Worm (Caenorhabditis elegans): ENCODE data around the gene C49C8.3.

Gene C49C8.3

DNA sequence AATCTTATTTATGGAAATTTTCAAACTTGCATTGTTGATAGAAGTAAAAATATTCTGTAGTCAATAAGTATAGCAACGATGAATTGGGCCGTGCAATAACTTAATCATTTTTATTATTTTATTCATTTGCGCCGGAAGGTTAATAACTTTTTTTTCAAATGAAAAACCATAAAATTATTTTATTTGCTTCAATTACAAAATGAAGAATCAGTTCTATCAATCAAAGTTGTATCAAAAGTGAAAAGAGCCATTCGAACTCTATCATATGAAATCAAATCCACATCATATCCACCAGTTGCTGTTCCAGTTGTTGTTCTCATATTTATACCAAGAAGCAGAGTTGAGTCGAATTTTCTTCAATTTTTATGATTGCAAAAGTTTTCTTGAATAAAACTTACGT is 4.0 kb downstream of the C49C8.3 start, which contains the start of gene cyp-33E1:
Gene cyp-33E1 (minus strand): TSS at position 101 of the 400 bp plus-strand sequence.
- no peak for TF ChIP-seq blmp-1 (tag; optimal IDR thresholded peaks at IDR 0.05)
- TF ChIP-seq zip-8 (tag; optimal IDR thresholded peaks at IDR 0.05), result no peak
- TF ChIP-seq mep-1 (tag; optimal IDR thresholded peaks at IDR 0.05), result no peak
- TF ChIP-seq lin-32 (GFP tag; optimal IDR thresholded peaks at IDR 0.05), result no peak
- TF ChIP-seq ces-1 (GFP tag; optimal IDR thresholded peaks at IDR 0.05), result no peak
- no peak for TF ChIP-seq unc-120 (tag; optimal IDR thresholded peaks at IDR 0.05; ENCODE audit: poor library complexity, severe bottlenecking)
- TF ChIP-seq ceh-43 (GFP tag; optimal IDR thresholded peaks at IDR 0.05), result no peak
- no peak for TF ChIP-seq ham-2 (GFP tag; optimal IDR thresholded peaks at IDR 0.05)
- no peak for TF ChIP-seq hlh-1 (tag; optimal IDR thresholded peaks at IDR 0.05)
- TF ChIP-seq unc-39 (tag; optimal IDR thresholded peaks at IDR 0.05), result no peak
- no peak for TF ChIP-seq lin-13 (tag; optimal IDR thresholded peaks at IDR 0.05)
- TF ChIP-seq sptf-1 (tag; optimal IDR thresholded peaks at IDR 0.05), result no peak
- TF ChIP-seq ceh-39 (tag; optimal IDR thresholded peaks at IDR 0.05), result no peak
- no peak for TF ChIP-seq M03D4.4 (tag; optimal IDR thresholded peaks at IDR 0.05)
- no peak for TF ChIP-seq nhr-28 (tag; optimal IDR thresholded peaks at IDR 0.05)
- no peak for TF ChIP-seq drap-1 (GFP tag; optimal IDR thresholded peaks at IDR 0.05)
- TF ChIP-seq mls-2 (tag; optimal IDR thresholded peaks at IDR 0.05), result no peak

DNA sequence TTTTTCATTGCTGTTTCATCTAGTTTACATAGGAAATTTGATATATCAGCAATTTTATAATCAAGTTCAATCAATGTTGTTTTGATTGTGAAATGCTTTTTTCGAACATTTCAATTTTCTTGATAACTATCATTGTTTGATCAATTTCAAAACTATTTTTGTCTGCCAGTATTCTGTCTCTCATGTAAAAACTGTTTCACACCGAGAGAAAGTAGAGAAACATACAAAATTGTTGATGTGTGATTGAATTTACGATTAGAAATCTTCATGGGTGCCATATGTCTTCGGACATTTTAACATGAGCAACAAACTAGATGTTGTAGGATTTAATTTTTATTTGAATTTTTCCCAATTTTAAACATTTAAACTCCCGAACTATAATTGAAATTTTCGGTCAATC is 6.2 kb downstream of the C49C8.3 start, which contains the start of gene C49C8.2:
Gene C49C8.2 (plus strand): TSS at position 393 of the 400 bp plus-strand sequence.
- TF ChIP-seq nhr-76 (tag; optimal IDR thresholded peaks at IDR 0.05), result no peak
- no peak for TF ChIP-seq unc-62 (GFP tag; optimal IDR thresholded peaks at IDR 0.05)
- no peak for TF ChIP-seq bed-3 (GFP tag; optimal IDR thresholded peaks at IDR 0.05)
- no peak for TF ChIP-seq zip-8 (tag; optimal IDR thresholded peaks at IDR 0.05)
- TF ChIP-seq elt-1 (tag; optimal IDR thresholded peaks at IDR 0.05; ENCODE audit: borderline replicate concordance, insufficient read depth), result no peak

DNA sequence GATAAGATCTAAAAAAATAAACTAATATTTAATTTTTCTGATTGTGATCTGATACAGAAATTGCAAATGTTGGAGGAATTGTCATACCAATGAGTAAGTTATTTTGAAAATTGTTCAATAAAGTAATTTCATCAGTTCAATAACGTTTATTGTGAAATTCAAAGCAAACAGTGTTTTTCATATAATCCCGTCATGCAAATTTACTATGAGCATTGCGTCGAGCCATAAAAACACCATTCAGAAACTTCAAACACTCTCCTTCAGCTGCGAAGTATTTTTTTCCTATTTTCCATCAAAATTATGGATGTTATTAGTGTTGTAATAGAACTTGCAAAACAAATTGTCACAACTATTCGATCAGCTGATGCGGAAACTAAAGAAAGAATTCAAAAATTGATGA is 7.3 kb downstream of the C49C8.3 start, which contains the start of gene C49C8.8:
Gene C49C8.8 (plus strand): TSS at position 301 of the 400 bp plus-strand sequence.
- TF ChIP-seq hlh-1 (tag; optimal IDR thresholded peaks at IDR 0.05), result no peak
- TF ChIP-seq zip-8 (tag; optimal IDR thresholded peaks at IDR 0.05), result no peak
- no peak for TF ChIP-seq bed-3 (GFP tag; optimal IDR thresholded peaks at IDR 0.05)
- TF ChIP-seq unc-39 (tag; optimal IDR thresholded peaks at IDR 0.05), result no peak

DNA sequence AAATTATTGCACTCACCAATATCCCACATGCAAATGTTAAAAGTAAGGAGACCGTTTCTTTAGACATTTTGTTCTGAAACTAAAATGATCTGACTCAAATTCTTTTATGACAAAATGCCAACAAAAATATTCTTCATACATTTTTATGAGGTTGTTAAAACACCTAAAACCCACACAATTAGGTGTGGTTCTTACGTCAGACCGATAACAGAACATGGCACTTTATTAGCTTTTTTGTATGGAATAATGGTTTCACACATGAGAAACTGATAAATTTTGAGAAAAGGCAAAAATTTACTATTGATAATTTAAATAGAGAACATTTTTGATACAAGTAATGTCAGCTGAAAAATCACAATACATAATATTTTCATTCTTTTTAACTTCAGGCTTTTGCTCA is 9.1 kb downstream of the C49C8.3 start, which contains the start of gene C49C8.5:
Gene C49C8.5 (minus strand): TSS at position 73 of the 400 bp plus-strand sequence.
- TF ChIP-seq lin-13 (tag; optimal IDR thresholded peaks at IDR 0.05) (no peak), nhr-237 (tag; optimal IDR thresholded peaks at IDR 0.05) (no peak), ceh-83 (GFP tag; optimal IDR thresholded peaks at IDR 0.05) (no peak), unc-62 (GFP tag; optimal IDR thresholded peaks at IDR 0.05) (no peak), ces-1 (GFP tag; optimal IDR thresholded peaks at IDR 0.05) (no peak), hlh-1 (tag; optimal IDR thresholded peaks at IDR 0.05) (no peak), cnd-1 (tag; optimal IDR thresholded peaks at IDR 0.05) (no peak), mls-2 (tag; optimal IDR thresholded peaks at IDR 0.05) (no peak), ham-2 (GFP tag; optimal IDR thresholded peaks at IDR 0.05) (no peak), drap-1 (GFP tag; optimal IDR thresholded peaks at IDR 0.05) (no peak), nhr-12 (tag; optimal IDR thresholded peaks at IDR 0.05) (no peak), flh-1 (GFP tag; optimal IDR thresholded peaks at IDR 0.05) (no peak), lin-32 (GFP tag; optimal IDR thresholded peaks at IDR 0.05) (no peak)

DNA sequence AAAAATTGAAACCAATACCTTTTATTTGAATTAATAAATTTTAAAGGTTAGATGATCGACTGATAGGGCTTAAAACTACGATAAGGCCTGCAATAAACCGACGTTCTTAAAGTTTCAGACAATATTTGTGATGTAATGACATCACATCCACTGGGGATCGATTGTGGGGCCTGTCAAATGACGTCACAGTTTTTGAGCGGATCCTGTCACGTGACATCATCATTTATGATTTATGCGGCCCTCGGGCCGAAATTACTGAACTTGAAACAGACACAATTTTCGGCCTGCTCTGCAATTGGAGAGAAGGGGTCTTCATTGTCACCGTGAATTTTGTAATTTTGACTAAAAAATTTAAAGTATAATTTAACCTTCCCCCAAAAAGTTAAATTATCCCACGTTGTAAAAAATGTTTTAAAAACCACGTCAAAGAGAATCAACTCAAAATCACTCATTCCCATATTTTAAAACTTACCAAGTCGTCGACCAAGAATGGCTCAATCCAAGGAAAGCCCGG is 9.6 kb downstream of the C49C8.3 start, which contains the start of gene C49C8.1:
Gene C49C8.1 (plus strand): TSS at position 464 of the 514 bp plus-strand sequence.
- TF ChIP-seq zip-8 (tag; optimal IDR thresholded peaks at IDR 0.05) (peak; percentile 92), flh-1 (GFP tag; optimal IDR thresholded peaks at IDR 0.05) (no peak)

DNA sequence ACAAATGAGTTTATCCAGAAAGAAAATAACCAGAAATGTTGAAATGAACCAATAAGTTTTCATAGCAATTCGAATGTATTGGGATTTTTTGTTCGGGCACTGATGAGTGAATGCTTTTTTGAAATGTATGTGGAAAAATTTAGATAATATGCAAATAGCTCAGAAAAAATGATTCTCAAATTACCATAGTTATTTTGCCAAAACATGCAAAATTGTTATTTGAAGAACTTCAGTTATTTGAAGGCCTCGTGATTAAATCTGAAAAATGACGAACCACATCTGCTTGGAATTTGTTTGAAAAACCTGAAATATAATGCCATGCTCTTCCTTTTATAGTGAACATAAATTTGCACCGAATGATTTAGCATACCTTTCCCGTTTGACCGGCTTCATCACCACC is 13.6 kb downstream of the C49C8.3 start, which contains the start of gene C49C8.6:
Gene C49C8.6 (minus strand): TSS at position 101 of the 400 bp plus-strand sequence.
- no peak for TF ChIP-seq ceh-43 (GFP tag; optimal IDR thresholded peaks at IDR 0.05)
- no peak for TF ChIP-seq flh-1 (GFP tag; optimal IDR thresholded peaks at IDR 0.05)
- no peak for TF ChIP-seq hlh-1 (tag; optimal IDR thresholded peaks at IDR 0.05)
- no peak for TF ChIP-seq ham-2 (GFP tag; optimal IDR thresholded peaks at IDR 0.05)

DNA sequence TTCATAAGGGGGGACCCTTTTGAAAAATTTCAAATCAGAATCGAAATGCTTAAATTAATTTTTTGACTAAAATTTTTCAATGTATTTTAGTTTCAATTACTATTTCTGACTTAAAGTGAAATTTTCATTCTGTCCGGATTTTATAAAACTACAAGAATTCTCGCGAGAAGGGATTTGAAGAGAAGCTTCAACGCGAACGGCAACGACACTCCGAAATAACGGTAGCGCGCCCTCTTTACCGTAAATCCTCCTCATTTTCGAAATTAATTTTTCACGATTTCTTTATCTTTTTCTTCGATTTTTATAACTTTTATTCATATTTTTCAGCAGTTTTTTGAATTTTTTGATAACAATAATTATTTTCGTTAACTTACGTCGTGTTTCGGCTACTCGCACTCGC is 21.2 kb downstream of the C49C8.3 start:
- TF ChIP-seq ztf-11 (tag; optimal IDR thresholded peaks at IDR 0.05) (no peak), snpc-4 (tag; optimal IDR thresholded peaks at IDR 0.05) (no peak), ceh-43 (GFP tag; optimal IDR thresholded peaks at IDR 0.05) (no peak), nhr-76 (tag; optimal IDR thresholded peaks at IDR 0.05) (no peak), hlh-1 (tag; optimal IDR thresholded peaks at IDR 0.05) (no peak), mep-1 (tag; optimal IDR thresholded peaks at IDR 0.05) (no peak), elt-1 (tag; optimal IDR thresholded peaks at IDR 0.05; ENCODE audit: borderline replicate concordance, insufficient read depth) (no peak), cnd-1 (tag; optimal IDR thresholded peaks at IDR 0.05) (no peak), bed-3 (GFP tag; optimal IDR thresholded peaks at IDR 0.05) (no peak), lsy-2 (tag; optimal IDR thresholded peaks at IDR 0.05) (no peak), zip-8 (tag; optimal IDR thresholded peaks at IDR 0.05) (no peak)

Data from whole organism, mixed stage, embryonic.